Worm (Caenorhabditis elegans) whole organism, L4/young adult: ENCODE data around the gene R02D5.10.

Source experiments
- W03F9.2 ChIP-seq: fragments of 150-350 bp; optimal IDR thresholded peaks from 2 replicates; lab custom pipeline; 2014; ENCODE audit warnings: missing biosample characterization, missing genetic modification characterization
- dao-5 ChIP-seq: sonication (generic microtip); optimal IDR thresholded peaks from 2 replicates; lab custom pipeline; 2016; ENCODE audit warnings: missing genotype, missing genetic modification characterization, moderate library complexity, missing compliant biosample characterization
- him-1 ChIP-seq: sonication (generic microtip); optimal IDR thresholded peaks from 2 replicates; lab custom pipeline; 2016; ENCODE audit warnings: missing genotype, missing genetic modification reagents, missing genetic modification characterization, missing compliant biosample characterization

ce11 chrV:14447240-14447763 is 34.8 kb upstream of the R02D5.10 start, which contains the start of the genes dlat-1 and fntb-1:
- no peak for TF ChIP-seq him-1 (tag; lab: Kevin White, UChicago)
- no peak for TF ChIP-seq dao-5 (tag; lab: Kevin White, UChicago)
- no peak for TF ChIP-seq W03F9.2 (tag; lab: Kevin White, UChicago)
